Fruit fly (Drosophila melanogaster) whole organism, pupa: ENCODE results near the gene Spase12.

ENCODE experiments used
- CG12605 ChIP-seq: fragments of 200-800 bp; sonication (Bioruptor generic); IDR thresholded peaks from 2 replicates; pipeline ENCODE4 v1.3.6; 2022; ENCODE audit warnings: missing biosample characterization, missing genetic modification characterization
- CG14655 ChIP-seq: fragments of 200-800 bp; sonication (Bioruptor generic); optimal IDR thresholded peaks from 3 replicates; lab custom pipeline; 2017; ENCODE audit warnings: mild to moderate bottlenecking, missing biosample characterization, missing genetic modification reagents, missing genetic modification characterization
- CG32121 ChIP-seq: fragments of 200-800 bp; sonication (Bioruptor generic); IDR thresholded peaks from 2 replicates; pipeline ENCODE4 v1.3.6; 2022; ENCODE audit warnings: missing biosample characterization, missing genetic modification characterization
- CG34367 ChIP-seq: fragments of 200-800 bp; sonication (Bioruptor generic); optimal IDR thresholded peaks from 2 replicates; lab custom pipeline; 2018; ENCODE audit warnings: missing biosample characterization, mild to moderate bottlenecking, missing genetic modification characterization
- CG8159 ChIP-seq: fragments of 200-800 bp; sonication (Bioruptor generic); optimal IDR thresholded peaks from 3 replicates; lab custom pipeline; 2018; ENCODE audit warnings: missing biosample characterization, mild to moderate bottlenecking, missing genetic modification characterization, moderate library complexity
- D1 ChIP-seq: fragments of 200-800 bp; sonication (Bioruptor generic); optimal IDR thresholded peaks from 2 replicates; lab custom pipeline; 2018; ENCODE audit warnings: missing biosample characterization, mild to moderate bottlenecking, missing genetic modification characterization, moderate library complexity
- EcR ChIP-seq: fragments of 200-800 bp; sonication (Bioruptor generic); optimal IDR thresholded peaks from 3 replicates; lab custom pipeline; 2019; ENCODE audit warnings: missing biosample characterization, missing genetic modification characterization, mild to moderate bottlenecking, moderate library complexity, missing genetic modification reagents
- Snoo ChIP-seq: fragments of 200-800 bp; sonication (Bioruptor generic); optimal IDR thresholded peaks from 3 replicates; lab custom pipeline; 2017; ENCODE audit warnings: missing biosample characterization, mild to moderate bottlenecking, missing genetic modification characterization, inconsistent platforms

- TF ChIP-seq D1 (tag; lab: Kevin White, UChicago) (no peak), EcR (GFP tag; lab: Kevin White, UChicago) (peak; percentile 72), CG32121 (GFP tag; lab: Robert Waterston, UW) (peak; percentile 52), CG8159 (peak; percentile 38), Snoo (tag; lab: Kevin White, UChicago) (no peak), CG14655 (GFP tag; lab: Kevin White, UChicago) (peak; percentile 75), CG34367 (peak; percentile 27), CG12605 (no peak)
Measured at dm6 chr3R:29458689-29459136, 32.2 kb downstream of the Spase12 start.
